Worm (Caenorhabditis elegans): Measurements from ENCODE around the gene Y82E9BR.20.
"Not testable (repeated sequence)": the region's sequence is repeated elsewhere in the genome, so short reads cannot be mapped to it uniquely, and the experiment has no call there.

Y82E9BR.20 gene

DNA sequence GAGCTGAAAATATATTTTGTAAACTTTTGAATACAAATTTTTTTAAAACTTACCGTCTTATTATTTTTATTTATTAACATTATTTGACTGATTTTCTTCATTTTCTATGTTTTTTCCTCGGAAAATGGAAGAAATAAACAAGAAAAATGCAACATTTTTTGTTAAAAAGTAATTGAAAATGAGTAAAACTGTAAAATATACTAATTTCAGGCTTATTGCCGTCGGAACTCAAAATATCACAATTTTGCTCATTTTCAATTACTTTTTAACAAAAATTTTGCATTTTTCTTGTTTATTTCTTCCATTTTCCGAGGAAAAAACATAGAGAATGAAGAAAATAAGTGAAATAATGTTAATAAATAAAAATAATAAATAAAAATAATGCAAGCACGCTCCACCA, 1.3 kb downstream of the Y82E9BR.20 start, which contains the start of gene Y82E9BR.10:
Gene Y82E9BR.10, minus strand, starts transcription at position 101 of the 400 bp plus-strand sequence.
- TF ChIP-seq hmg-4 (GFP tag; optimal IDR thresholded peaks at IDR 0.05); pes-1 (GFP tag; IDR thresholded peaks at IDR 0.05); scrt-1 (GFP tag; IDR thresholded peaks at IDR 0.05): not testable (repeated sequence)

ce11 chrIII:1377903-1378302, 3.7 kb downstream of the Y82E9BR.20 start, which contains the start of gene pals-40:
Gene pals-40, minus strand, starts transcription at chrIII:1378003.
- TF ChIP-seq pes-1 (GFP tag; IDR thresholded peaks at IDR 0.05); F13C5.2 (tag; optimal IDR thresholded peaks at IDR 0.05); aly-1 (tag; optimal IDR thresholded peaks at IDR 0.05): not testable (repeated sequence)

- TF ChIP-seq ets-7 (tag; optimal IDR thresholded peaks at IDR 0.05) = no peak
- TF ChIP-seq flt-1 (GFP tag; IDR thresholded peaks at IDR 0.05) = no peak
- no peak for TF ChIP-seq sea-1 (GFP tag; conservative IDR thresholded peaks at IDR 0.05)
These were observed 6.5 kb downstream of the Y82E9BR.20 start, which contains the start of the genes pals-21 and Y82E9BR.6 for ce11 chrIII:1380535-1381274. Gene pals-21, minus strand, starts transcription at chrIII:1380635. Gene Y82E9BR.6, plus strand, starts transcription at chrIII:1381224.

DNA sequence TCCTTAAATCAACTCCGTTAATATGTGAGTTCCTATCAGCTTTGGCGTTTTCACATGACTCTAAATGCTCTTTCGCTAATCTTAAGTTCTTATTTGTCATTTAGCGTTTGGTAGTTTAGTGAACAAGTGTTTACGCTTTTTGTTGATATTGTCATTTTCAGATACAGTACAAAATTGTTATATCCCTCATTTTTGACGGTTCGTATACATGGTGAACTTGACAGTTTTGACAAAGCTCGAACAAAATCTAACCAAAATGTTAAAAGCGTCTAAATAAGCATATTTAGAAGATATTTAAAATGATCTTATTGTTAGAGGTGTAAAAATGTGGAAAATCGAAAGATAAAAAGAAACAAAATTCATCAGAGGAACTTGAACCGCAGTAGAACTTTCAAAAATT, 9.3 kb downstream of the Y82E9BR.20 start:
- no peak for TF ChIP-seq B0310.2 (tag; optimal IDR thresholded peaks at IDR 0.05)
- TF ChIP-seq F13C5.2 (tag; optimal IDR thresholded peaks at IDR 0.05) = no peak
- TF ChIP-seq hmbx-1 (tag; optimal IDR thresholded peaks at IDR 0.05) = no peak
- TF ChIP-seq sea-1 (GFP tag; conservative IDR thresholded peaks at IDR 0.05) = no peak
- no peak for TF ChIP-seq hnd-1 (tag; optimal IDR thresholded peaks at IDR 0.05)
- TF ChIP-seq ama-1 (optimal IDR thresholded peaks at IDR 0.05) = no peak
- TF ChIP-seq pes-1 (GFP tag; IDR thresholded peaks at IDR 0.05) = no peak
- TF ChIP-seq flt-1 (GFP tag; IDR thresholded peaks at IDR 0.05) = no peak
- no peak for TF ChIP-seq hmg-4 (GFP tag; optimal IDR thresholded peaks at IDR 0.05)
- no peak for TF ChIP-seq ceh-36 (tag; optimal IDR thresholded peaks at IDR 0.05)
- no peak for TF ChIP-seq scrt-1 (GFP tag; IDR thresholded peaks at IDR 0.05)

- TF ChIP-seq ama-1 (optimal IDR thresholded peaks at IDR 0.05) = no peak
- TF ChIP-seq scrt-1 (GFP tag; IDR thresholded peaks at IDR 0.05) = no peak
- no peak for TF ChIP-seq sea-1 (GFP tag; conservative IDR thresholded peaks at IDR 0.05)
- no peak for TF ChIP-seq B0310.2 (tag; optimal IDR thresholded peaks at IDR 0.05)
These were observed 9.9 kb downstream of the Y82E9BR.20 start, which contains the start of the genes fbxa-138 and Y82E9BR.5 for ce11 chrIII:1384092-1384491. Gene fbxa-138, minus strand, starts transcription at chrIII:1384252. Gene Y82E9BR.5, plus strand, starts transcription at chrIII:1384370.

- TF ChIP-seq tra-4 (tag; optimal IDR thresholded peaks at IDR 0.05) = no peak
- TF ChIP-seq tbx-11 (GFP tag; IDR thresholded peaks at IDR 0.05) = no peak
- TF ChIP-seq hmbx-1 (tag; optimal IDR thresholded peaks at IDR 0.05) = no peak
- TF ChIP-seq tbx-37 (GFP tag; conservative IDR thresholded peaks at IDR 0.05) = no peak
These were observed 10.5 kb downstream of the Y82E9BR.20 start for ce11 chrIII:1384694-1385093.

ce11 chrIII:1388274-1389058, 14.3 kb downstream of the Y82E9BR.20 start, which contains the start of gene pals-20:
Gene pals-20, minus strand, starts transcription at chrIII:1388324.
- TF ChIP-seq aly-1 (tag; optimal IDR thresholded peaks at IDR 0.05) (no peak), F13C5.2 (tag; optimal IDR thresholded peaks at IDR 0.05) (no peak), tbx-11 (GFP tag; IDR thresholded peaks at IDR 0.05) (no peak), hnd-1 (tag; optimal IDR thresholded peaks at IDR 0.05) (no peak), hmg-4 (GFP tag; optimal IDR thresholded peaks at IDR 0.05) (no peak), tbx-37 (GFP tag; conservative IDR thresholded peaks at IDR 0.05) (no peak), hmbx-1 (tag; optimal IDR thresholded peaks at IDR 0.05) (no peak), ama-1 (optimal IDR thresholded peaks at IDR 0.05) (no peak), scrt-1 (GFP tag; IDR thresholded peaks at IDR 0.05) (no peak), flt-1 (GFP tag; IDR thresholded peaks at IDR 0.05) (no peak), tra-4 (tag; optimal IDR thresholded peaks at IDR 0.05) (no peak), ceh-36 (tag; optimal IDR thresholded peaks at IDR 0.05) (no peak), sea-1 (GFP tag; conservative IDR thresholded peaks at IDR 0.05) (no peak), pes-1 (GFP tag; IDR thresholded peaks at IDR 0.05) (no peak), ceh-13 (GFP tag; optimal IDR thresholded peaks at IDR 0.05) (no peak), ets-7 (tag; optimal IDR thresholded peaks at IDR 0.05) (no peak), B0310.2 (tag; optimal IDR thresholded peaks at IDR 0.05) (no peak)

DNA sequence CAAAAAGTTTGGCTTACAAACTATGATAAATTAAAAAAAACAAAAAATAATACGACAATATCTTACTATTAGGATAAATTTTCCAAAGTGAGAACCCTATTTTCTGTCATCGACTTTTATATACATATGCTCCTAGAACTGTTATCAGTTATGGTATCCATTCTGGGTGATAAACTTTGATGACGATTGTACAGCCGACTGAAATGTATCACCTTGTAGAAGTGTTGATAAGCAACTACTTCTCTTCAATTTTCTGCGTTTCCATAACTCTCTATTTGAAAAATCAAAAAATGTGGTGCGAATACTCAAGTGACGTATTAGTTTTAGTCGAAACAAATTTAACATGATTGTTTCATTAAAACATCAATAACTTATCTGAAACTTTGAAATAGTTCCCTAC, 15.8 kb downstream of the Y82E9BR.20 start:
- no peak for TF ChIP-seq tbx-11 (GFP tag; IDR thresholded peaks at IDR 0.05)
- no peak for TF ChIP-seq hmg-4 (GFP tag; optimal IDR thresholded peaks at IDR 0.05)
- no peak for TF ChIP-seq tbx-37 (GFP tag; conservative IDR thresholded peaks at IDR 0.05)
- no peak for TF ChIP-seq ceh-36 (tag; optimal IDR thresholded peaks at IDR 0.05)
- no peak for TF ChIP-seq F13C5.2 (tag; optimal IDR thresholded peaks at IDR 0.05)
- TF ChIP-seq scrt-1 (GFP tag; IDR thresholded peaks at IDR 0.05) = no peak
- no peak for TF ChIP-seq tra-4 (tag; optimal IDR thresholded peaks at IDR 0.05)
- TF ChIP-seq sea-1 (GFP tag; conservative IDR thresholded peaks at IDR 0.05) = no peak
- no peak for TF ChIP-seq flt-1 (GFP tag; IDR thresholded peaks at IDR 0.05)
- no peak for TF ChIP-seq hnd-1 (tag; optimal IDR thresholded peaks at IDR 0.05)
- TF ChIP-seq B0310.2 (tag; optimal IDR thresholded peaks at IDR 0.05) = no peak
- TF ChIP-seq ceh-13 (GFP tag; optimal IDR thresholded peaks at IDR 0.05) = no peak
- TF ChIP-seq ama-1 (optimal IDR thresholded peaks at IDR 0.05) = no peak
- no peak for TF ChIP-seq pes-1 (GFP tag; IDR thresholded peaks at IDR 0.05)
- TF ChIP-seq hmbx-1 (tag; optimal IDR thresholded peaks at IDR 0.05) = no peak
- no peak for TF ChIP-seq ets-7 (tag; optimal IDR thresholded peaks at IDR 0.05)
- TF ChIP-seq aly-1 (tag; optimal IDR thresholded peaks at IDR 0.05) = no peak
